Worm (Caenorhabditis elegans) whole organism, late embryonic: ENCODE measurements around the gene F21D9.2.

Experiments used
- K09A11.1 ChIP-seq: sonication (generic microtip); optimal IDR thresholded peaks from 2 replicates; lab custom pipeline; 2017; ENCODE audit warnings: antibody characterized with exemption, mild to moderate bottlenecking, missing genetic modification characterization, missing compliant biosample characterization; ENCODE audit not compliant: insufficient read depth
- ahr-1 ChIP-seq: sonication (generic microtip); optimal IDR thresholded peaks from 2 replicates; lab custom pipeline; 2016; ENCODE audit warnings: missing genetic modification characterization, missing compliant biosample characterization
- ama-1 ChIP-seq: fragments of 150-350 bp; optimal IDR thresholded peaks from 2 replicates; lab custom pipeline; 2014
- ceh-14 ChIP-seq: sonication (generic microtip); optimal IDR thresholded peaks from 2 replicates; lab custom pipeline; 2016; ENCODE audit warnings: missing genotype, missing genetic modification characterization, missing compliant biosample characterization
- ceh-22 ChIP-seq: sonication (generic microtip); optimal IDR thresholded peaks from 2 replicates; lab custom pipeline; 2017; ENCODE audit warnings: missing biosample characterization, missing genetic modification characterization
- fax-1 ChIP-seq: sonication (generic microtip); optimal IDR thresholded peaks from 2 replicates; lab custom pipeline; 2016; ENCODE audit warnings: missing genotype, missing genetic modification characterization, missing compliant biosample characterization
- nfya-1 ChIP-seq: sonication (generic microtip); optimal IDR thresholded peaks from 2 replicates; lab custom pipeline; 2017; ENCODE audit warnings: missing genetic modification characterization, mild to moderate bottlenecking, missing compliant biosample characterization, antibody characterized with exemption, moderate library complexity
- pag-3 ChIP-seq: sonication (generic microtip); optimal IDR thresholded peaks from 2 replicates; lab custom pipeline; 2016; ENCODE audit warnings: missing compliant biosample characterization, missing genetic modification characterization, borderline replicate concordance
- pha-4 ChIP-seq: fragments of 150-350 bp; optimal IDR thresholded peaks from 2 replicates; lab custom pipeline; 2018; ENCODE audit warnings: missing biosample characterization, missing genetic modification reagents, missing genetic modification characterization
- pqm-1 ChIP-seq: sonication (generic microtip); optimal IDR thresholded peaks from 2 replicates; lab custom pipeline; 2016; ENCODE audit warnings: missing genetic modification characterization, missing compliant biosample characterization
- syd-9 ChIP-seq: sonication (generic microtip); optimal IDR thresholded peaks from 2 replicates; lab custom pipeline; 2016; ENCODE audit warnings: mild to moderate bottlenecking, missing genetic modification characterization, moderate library complexity, missing compliant biosample characterization
- tbx-2 ChIP-seq: sonication (generic microtip); optimal IDR thresholded peaks from 2 replicates; lab custom pipeline; 2016; ENCODE audit warnings: missing genetic modification characterization, missing compliant biosample characterization
- tbx-7 ChIP-seq: sonication (generic microtip); optimal IDR thresholded peaks from 2 replicates; lab custom pipeline; 2016; ENCODE audit warnings: missing genotype, missing genetic modification characterization, missing compliant biosample characterization
- unc-86 ChIP-seq: sonication (generic microtip); optimal IDR thresholded peaks from 2 replicates; lab custom pipeline; 2016; ENCODE audit warnings: missing genetic modification characterization, missing compliant biosample characterization

DNA sequence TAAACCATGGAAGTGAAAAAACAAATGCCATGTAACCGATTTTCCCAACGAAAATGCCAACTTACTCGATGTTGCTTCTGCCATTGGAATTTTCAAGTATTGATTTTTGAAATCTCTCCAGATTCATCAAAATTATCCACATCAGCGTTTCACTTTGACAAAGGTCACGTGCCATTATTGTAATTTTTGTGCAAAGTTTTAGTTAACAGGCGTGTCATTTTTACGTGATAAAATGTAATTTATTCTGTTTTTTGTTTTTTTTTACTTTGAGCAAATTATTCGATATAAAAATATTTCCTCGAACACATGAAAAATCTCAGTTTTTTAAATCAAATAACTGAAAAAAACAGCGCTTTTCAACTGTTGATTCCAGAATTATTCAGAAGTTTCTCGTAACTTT is at the start of gene F21D9.2:
- no peak for TF ChIP-seq ceh-14 (tag; lab: Kevin White, UChicago)
- TF ChIP-seq pqm-1, result no peak
- TF ChIP-seq tbx-2 (tag; lab: Kevin White, UChicago), result no peak
- TF ChIP-seq ama-1 (lab: Kevin White, UChicago), result no peak
- no peak for TF ChIP-seq pag-3 (tag; lab: Kevin White, UChicago)
- TF ChIP-seq unc-86 (tag; lab: Kevin White, UChicago), result no peak
- no peak for TF ChIP-seq pha-4
- TF ChIP-seq syd-9 (tag; lab: Kevin White, UChicago), result no peak
- TF ChIP-seq tbx-7, result no peak
- no peak for TF ChIP-seq ahr-1 (tag; lab: Kevin White, UChicago)
- TF ChIP-seq nfya-1 (tag; lab: Kevin White, UChicago), result no peak
- TF ChIP-seq K09A11.1 (tag; lab: Kevin White, UChicago), result no peak
- TF ChIP-seq ceh-22 (tag; lab: Kevin White, UChicago), result no peak
- no peak for TF ChIP-seq fax-1
